Worm (Caenorhabditis elegans): Measurements from ENCODE around the gene clec-50.

- no peak for TF ChIP-seq pha-4 (tag; optimal IDR thresholded peaks at IDR 0.05)
- no peak for TF ChIP-seq madf-8 (GFP tag; conservative IDR thresholded peaks at IDR 0.05)
- no peak for TF ChIP-seq efl-1 (GFP tag; optimal IDR thresholded peaks at IDR 0.05)
- no peak for TF ChIP-seq madf-6 (GFP tag; IDR thresholded peaks at IDR 0.05)
- no peak for TF ChIP-seq fkh-3 (tag; optimal IDR thresholded peaks at IDR 0.05)
These were observed 13.5 kb downstream of the clec-50 start, which contains the start of gene W04E12.3 for ce11 chrV:19741651-19742050.

Measured in whole organism, young adult.